Worm (Caenorhabditis elegans): ENCODE measurements around the gene ZK721.3.

Gene ZK721.3

DNA sequence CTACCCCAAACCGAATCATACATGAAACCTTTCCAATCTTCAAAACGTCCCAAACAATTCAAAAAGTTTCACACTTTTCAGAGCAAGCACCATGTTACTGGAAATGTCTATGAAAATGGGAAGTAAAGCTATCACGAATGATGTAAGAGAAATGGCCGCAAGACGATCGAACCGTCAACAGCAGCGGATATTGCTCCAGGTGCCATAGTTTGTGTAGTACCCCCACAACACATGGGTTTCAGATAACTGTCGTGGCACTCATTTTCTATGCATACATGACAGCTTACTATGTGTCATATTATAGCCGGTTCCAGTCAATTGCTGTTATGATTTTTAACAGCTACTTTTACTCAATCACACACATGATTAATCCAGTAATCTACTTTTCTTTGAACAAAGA, at the start of gene ZK721.3:
Gene ZK721.3 (plus strand): TSS at position 301 of the 400 bp plus-strand sequence.
- TF ChIP-seq nhr-25 (tag; optimal IDR thresholded peaks at IDR 0.05; ENCODE audit: borderline replicate concordance, insufficient read depth) (no peak), unc-62 (GFP tag; optimal IDR thresholded peaks at IDR 0.05 in 1 of 2) (peak in 1 of 2 experiments; percentile 45), unc-62 (tag; optimal IDR thresholded peaks at IDR 0.05) (no peak), aha-1 (tag) (peak; percentile 50)

ce11 chrX:8736965-8737464, 47.3 kb upstream of the ZK721.3 start, which contains the start of gene M02D8.3:
TSS of gene M02D8.3 (minus strand) at chrX:8737015.
- TF ChIP-seq daf-16 (GFP tag; optimal IDR thresholded peaks at IDR 0.05), result no peak
- no peak for TF ChIP-seq daf-16 (tag; optimal IDR thresholded peaks at IDR 0.05)
- TF ChIP-seq mes-2 (tag; optimal IDR thresholded peaks at IDR 0.05; ENCODE audit: poor library complexity, severe bottlenecking), result peak; percentile 62
- TF ChIP-seq lin-1 (GFP tag; IDR thresholded peaks at IDR 0.05), result 0 out of 2 replicates have a peak, but pooled peaks have one; percentile 13
- TF ChIP-seq pha-4 (GFP tag; IDR thresholded peaks at IDR 0.05), result no peak
- TF ChIP-seq pha-4 (tag; optimal IDR thresholded peaks at IDR 0.05), result peak; percentile 48
- no peak for TF ChIP-seq D1046.2 (GFP tag; IDR thresholded peaks at IDR 0.05)
- peak; percentile 83 for TF ChIP-seq mxl-3 (GFP tag; optimal IDR thresholded peaks at IDR 0.05)
- TF ChIP-seq T20F7.1 (GFP tag; optimal IDR thresholded peaks at IDR 0.05), result peak; percentile 10
- TF ChIP-seq ztf-7 (tag; optimal IDR thresholded peaks at IDR 0.05), result peak; percentile 5
- TF ChIP-seq lin-29 (GFP tag; IDR thresholded peaks at IDR 0.05), result no peak
- TF ChIP-seq unc-62 (GFP tag; optimal IDR thresholded peaks at IDR 0.05 in 1 of 2), result no peak
- no peak for TF ChIP-seq unc-62 (tag; optimal IDR thresholded peaks at IDR 0.05)
- peak in 1 of 2 experiments; percentile 41 for TF ChIP-seq hif-1 (tag; optimal IDR thresholded peaks at IDR 0.05)
- peak in 1 of 2 experiments; percentile 77 for TF ChIP-seq mdl-1 (tag; optimal IDR thresholded peaks at IDR 0.05)
- TF ChIP-seq set-16 (GFP tag; IDR thresholded peaks at IDR 0.05), result no peak
- TF ChIP-seq dmd-6 (GFP tag; IDR thresholded peaks at IDR 0.05), result 0 out of 2 replicates have a peak, but pooled peaks have one; percentile 16
- TF ChIP-seq F37D6.2 (tag; optimal IDR thresholded peaks at IDR 0.05), result peak; percentile 10
- peak in 1 of 2 experiments; percentile 69 for TF ChIP-seq lsy-2 (tag; optimal IDR thresholded peaks at IDR 0.05)
- TF ChIP-seq rbr-2 (tag; optimal IDR thresholded peaks at IDR 0.05), result peak; percentile 57
- peak; percentile 98 for TF ChIP-seq aha-1 (tag)
- TF ChIP-seq hmg-1.1 (GFP tag; IDR thresholded peaks at IDR 0.05), result 0 out of 2 replicates have a peak, but pooled peaks have one; percentile 41
- TF ChIP-seq skn-1 (tag; optimal IDR thresholded peaks at IDR 0.05), result no peak
- TF ChIP-seq nhr-11 (tag; optimal IDR thresholded peaks at IDR 0.05), result no peak
- TF ChIP-seq nhr-77 (tag; optimal IDR thresholded peaks at IDR 0.05), result peak; percentile 45
- TF ChIP-seq tag-97 (GFP tag; IDR thresholded peaks at IDR 0.05), result no peak
- TF ChIP-seq nhr-28 (tag; optimal IDR thresholded peaks at IDR 0.05), result peak; percentile 89
- TF ChIP-seq egl-43 (GFP tag; IDR thresholded peaks at IDR 0.05), result no peak
- TF ChIP-seq lin-13 (GFP tag; optimal IDR thresholded peaks at IDR 0.05), result peak; percentile 10
- TF ChIP-seq dpl-1 (GFP tag; optimal IDR thresholded peaks at IDR 0.05), result peak; percentile 66
- no peak for TF ChIP-seq zfp-2 (tag; optimal IDR thresholded peaks at IDR 0.05)
- TF ChIP-seq dve-1 (tag; optimal IDR thresholded peaks at IDR 0.05; ENCODE audit: insufficient read depth), result peak; percentile 71
- TF ChIP-seq arid-1 (GFP tag; conservative IDR thresholded peaks at IDR 0.05), result 0 out of 2 replicates have a peak, but pooled peaks have one; percentile 6
- peak; percentile 43 for TF ChIP-seq nhr-25 (tag; optimal IDR thresholded peaks at IDR 0.05; ENCODE audit: borderline replicate concordance, insufficient read depth)
- TF ChIP-seq hlh-11 (tag; optimal IDR thresholded peaks at IDR 0.05), result peak; percentile 70
- peak; percentile 91 for TF ChIP-seq hlh-30 (tag; optimal IDR thresholded peaks at IDR 0.05; ENCODE audit: insufficient read depth)
- TF ChIP-seq nhr-41 (GFP tag; IDR thresholded peaks at IDR 0.05), result no peak
- no peak for TF ChIP-seq Y48G9A.11 (GFP tag; IDR thresholded peaks at IDR 0.05)
- TF ChIP-seq ceh-28 (tag; optimal IDR thresholded peaks at IDR 0.05), result peak; percentile 23
- TF ChIP-seq nhr-6 (tag; optimal IDR thresholded peaks at IDR 0.05), result peak; percentile 10
- peak; percentile 74 for TF ChIP-seq mep-1 (tag; optimal IDR thresholded peaks at IDR 0.05)

Data from whole organism, L4 larva.